Worm (Caenorhabditis elegans) whole organism, mixed stage, embryonic: ENCODE measurements around the gene cpna-2.

ENCODE experiments used
- mab-5 ChIP-seq: fragments of 150-350 bp; optimal IDR thresholded peaks from 2 replicates; lab custom pipeline; 2014; ENCODE audit warnings: missing biosample characterization, missing genetic modification characterization
- nhr-237 ChIP-seq: fragments of 150-350 bp; optimal IDR thresholded peaks from 2 replicates; lab custom pipeline; 2014; ENCODE audit warnings: missing biosample characterization, missing genetic modification characterization
- unc-39 ChIP-seq: fragments of 150-350 bp; optimal IDR thresholded peaks from 2 replicates; lab custom pipeline; 2014; ENCODE audit warnings: missing biosample characterization, missing genetic modification characterization
- unc-62 ChIP-seq: fragments of 150-350 bp; optimal IDR thresholded peaks from 2 replicates; lab custom pipeline; 2014; ENCODE audit warnings: missing biosample characterization, missing genetic modification reagents, missing genetic modification characterization

DNA sequence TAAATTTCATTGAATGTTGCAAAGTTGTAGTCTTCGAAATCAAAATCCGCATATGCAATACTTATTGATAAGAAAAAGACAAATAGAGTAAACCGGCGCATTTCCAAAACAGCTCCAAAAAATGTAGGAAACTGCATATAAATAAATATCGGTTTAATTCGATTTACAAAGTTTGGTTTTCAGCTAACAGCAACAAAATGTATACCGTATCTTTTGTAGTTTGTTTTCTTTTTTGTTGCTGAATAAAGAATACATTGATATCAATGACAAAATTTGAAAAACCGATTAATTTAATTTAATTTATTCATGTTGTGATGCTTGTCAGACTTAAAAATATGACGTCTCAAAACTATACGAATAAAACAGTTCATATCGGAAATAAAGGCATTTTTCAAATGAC lies 36.7 kb downstream of the cpna-2 start, which contains the start of gene B0228.8:
- TF ChIP-seq unc-62 (GFP tag; lab: Kevin White, UChicago), result no peak
- no peak for TF ChIP-seq mab-5 (tag; lab: Kevin White, UChicago)
- no peak for TF ChIP-seq unc-39 (tag; lab: Kevin White, UChicago)
- TF ChIP-seq nhr-237 (tag; lab: Kevin White, UChicago), result no peak
